Worm (Caenorhabditis elegans) whole organism, L1 larva: ENCODE results near the gene klc-1.

Experiments
- dpl-1 ChIP-seq, 3 experiments: fragments of 150-350 bp in 2 of 3; sonication (generic microtip) in 1 of 3; optimal IDR thresholded peaks; 2 replicates each; lab custom pipeline; 2014 to 2017; ENCODE audit warnings: missing biosample characterization in 3 of 3, missing genetic modification characterization in 3 of 3, missing genetic modification reagents in 3 of 3
- irx-1 ChIP-seq: sonication (generic microtip); optimal IDR thresholded peaks from 2 replicates; lab custom pipeline; 2016; ENCODE audit warnings: missing genetic modification characterization, missing compliant biosample characterization
- isw-1 ChIP-seq: fragments of 200-800 bp; sonication (Bioruptor generic); IDR thresholded peaks from 2 replicates; pipeline ENCODE4 v1.3.6; 2022; ENCODE audit warnings: missing genetic modification characterization, missing compliant biosample characterization
- lin-15B ChIP-seq: fragments of 150-350 bp; sonication (generic microtip); optimal IDR thresholded peaks from 3 replicates; lab custom pipeline; 2014; ENCODE audit warnings: missing biosample characterization, missing genetic modification characterization
- lir-3 ChIP-seq: sonication (generic microtip); optimal IDR thresholded peaks from 2 replicates; lab custom pipeline; 2016; ENCODE audit warnings: mild to moderate bottlenecking, missing genetic modification characterization, moderate library complexity, missing compliant biosample characterization; ENCODE audit not compliant: poor library complexity
- mab-9 ChIP-seq: fragments of 200-800 bp; sonication (Bioruptor generic); IDR thresholded peaks from 2 replicates; pipeline ENCODE4 v1.3.6; 2022; ENCODE audit warnings: missing genetic modification reagents, missing genetic modification characterization, missing compliant biosample characterization
- nhr-28 ChIP-seq: fragments of 150-350 bp; optimal IDR thresholded peaks from 2 replicates; lab custom pipeline; 2014; ENCODE audit warnings: missing biosample characterization, missing genetic modification characterization
- skn-1 ChIP-seq: fragments of 150-350 bp; optimal IDR thresholded peaks from 2 replicates; lab custom pipeline; 2014; ENCODE audit warnings: missing biosample characterization, missing genetic modification characterization

- TF ChIP-seq dpl-1 (GFP tag; optimal IDR thresholded peaks at IDR 0.05; lab: Kevin White, UChicago) (no peak), nhr-28 (no peak), irx-1 (tag; lab: Kevin White, UChicago) (no peak), skn-1 (tag; lab: Kevin White, UChicago) (no peak), lin-15B (tag; lab: Kevin White, UChicago) (no peak), lir-3 (tag; lab: Kevin White, UChicago) (no peak), isw-1 (no peak), mab-9 (GFP tag; lab: Robert Waterston, UW) (no peak)
Measured at ce11 chrIV:11092502-11093080, 9.1 kb downstream of the klc-1 start, which contains the start of gene bcc-1.
